Fruit fly (Drosophila melanogaster): ENCODE results near the gene CG10864.
A peak's percentile ranks its signal among the peaks of the same experiment; 100 is the strongest.

The CG10864 gene

DNA sequence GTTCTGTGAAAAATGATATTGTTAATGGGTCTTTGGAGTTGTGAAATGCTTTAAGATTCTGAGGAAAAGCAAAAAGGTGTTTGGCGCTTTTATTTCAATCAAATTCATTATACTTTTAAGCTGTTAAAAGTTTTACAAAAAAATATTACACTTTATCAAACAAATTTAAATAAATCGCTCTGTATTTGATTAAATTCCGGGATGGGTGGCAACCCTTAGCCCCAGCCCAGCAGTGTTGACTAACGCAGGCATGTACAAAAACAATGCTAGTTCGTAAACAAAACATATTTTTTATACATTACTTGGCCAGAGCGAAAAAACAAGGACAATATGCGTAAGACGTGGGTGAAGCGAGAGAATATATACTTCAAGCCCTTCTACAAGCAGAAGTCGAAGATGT is 6.7 kb downstream of the CG10864 start, which contains the start of gene CG7685 (continued):
- TF ChIP-seq CG9932 (GFP tag; IDR thresholded peaks at IDR 0.05), result peak; percentile 85
- TF ChIP-seq fd3F (GFP tag; optimal IDR thresholded peaks at IDR 0.05), result peak; percentile 65
- TF ChIP-seq prd (optimal IDR thresholded peaks at IDR 0.05), result no peak
- peak; percentile 50; the same call in 2 of the 3 replicates for TF ChIP-seq prd (GFP tag; IDR thresholded peaks at IDR 0.05)
- peak; percentile 70 for TF ChIP-seq CG32532 (GFP tag; IDR thresholded peaks at IDR 0.05)
- TF ChIP-seq CG7786 (GFP tag; optimal IDR thresholded peaks at IDR 0.05), result peak; percentile 53
- peak; percentile 28 for TF ChIP-seq Nf-YB (GFP tag; optimal IDR thresholded peaks at IDR 0.05)
- TF ChIP-seq CG4424 (GFP tag; optimal IDR thresholded peaks at IDR 0.05), result peak; percentile 55
- peak; percentile 3 for TF ChIP-seq CG9437 (GFP tag; optimal IDR thresholded peaks at IDR 0.05)
- TF ChIP-seq ci (GFP tag; IDR thresholded peaks at IDR 0.05), result peak; percentile 65
- TF ChIP-seq repo (GFP tag; optimal IDR thresholded peaks at IDR 0.05), result peak; percentile 63
- peak; percentile 41 for TF ChIP-seq CG10366 (GFP tag; IDR thresholded peaks at IDR 0.05)
- TF ChIP-seq otp (GFP tag; IDR thresholded peaks at IDR 0.05), result no peak
- TF ChIP-seq nmo (GFP tag; optimal IDR thresholded peaks at IDR 0.05), result peak; percentile 45
- peak; percentile 58 for TF ChIP-seq D19A (tag; optimal IDR thresholded peaks at IDR 0.05)
- peak; percentile 81 for TF ChIP-seq CHES-1-like (GFP tag; optimal IDR thresholded peaks at IDR 0.05)
- TF ChIP-seq usp (GFP tag; optimal IDR thresholded peaks at IDR 0.05), result no peak
- TF ChIP-seq lbe (GFP tag; optimal IDR thresholded peaks at IDR 0.05), result peak; percentile 74
- peak; percentile 21; the same call in 1 of the 2 replicates for TF ChIP-seq unc-4 (GFP tag; IDR thresholded peaks at IDR 0.05; ENCODE audit: partially characterized antibody)
- peak; percentile 60; the same call in 1 of the 3 replicates for TF ChIP-seq Dbx (GFP tag; IDR thresholded peaks at IDR 0.05)
- peak; percentile 8; the same call in 1 of the 2 replicates for TF ChIP-seq stc (GFP tag; IDR thresholded peaks at IDR 0.05)
- peak; percentile 76 for TF ChIP-seq PHDP (tag; optimal IDR thresholded peaks at IDR 0.05)
- TF ChIP-seq ash1 (GFP tag; optimal IDR thresholded peaks at IDR 0.05), result peak; percentile 21
- TF ChIP-seq CG16815 (GFP tag; optimal IDR thresholded peaks at IDR 0.05), result no peak
- TF ChIP-seq CG7556 (GFP tag; optimal IDR thresholded peaks at IDR 0.05), result peak; percentile 61
- peak; percentile 62 for TF ChIP-seq CG7839 (tag; optimal IDR thresholded peaks at IDR 0.05)
- peak; percentile 53 for TF ChIP-seq CG9609 (GFP tag; optimal IDR thresholded peaks at IDR 0.05)
- peak; percentile 44 for TF ChIP-seq nerfin-1 (tag; optimal IDR thresholded peaks at IDR 0.05)
- TF ChIP-seq run (tag; optimal IDR thresholded peaks at IDR 0.05), result no peak
- peak; percentile 81 for TF ChIP-seq HmgZ (tag; optimal IDR thresholded peaks at IDR 0.05)
- peak; percentile 23 for TF ChIP-seq CG3407 (GFP tag; optimal IDR thresholded peaks at IDR 0.05)
- peak; percentile 36 for TF ChIP-seq bcd (GFP tag; optimal IDR thresholded peaks at IDR 0.05)
- peak; percentile 66 for TF ChIP-seq mirr (GFP tag; optimal IDR thresholded peaks at IDR 0.05)
- peak; percentile 17 for TF ChIP-seq CG2202 (tag; optimal IDR thresholded peaks at IDR 0.05)
- TF ChIP-seq CG8944 (GFP tag; optimal IDR thresholded peaks at IDR 0.05), result peak; percentile 28
- TF ChIP-seq CG31441 (GFP tag; IDR thresholded peaks at IDR 0.05), result peak; percentile 64
- no peak for TF ChIP-seq CG16779 (GFP tag; IDR thresholded peaks at IDR 0.05)
- peak; percentile 49; the same call in 1 of the 2 replicates for TF ChIP-seq CG6689 (GFP tag; IDR thresholded peaks at IDR 0.05)
- no peak for TF ChIP-seq CG4404 (GFP tag; IDR thresholded peaks at IDR 0.05)
- peak; percentile 27 for TF ChIP-seq CG4707 (GFP tag; optimal IDR thresholded peaks at IDR 0.05)
- peak; percentile 4 for TF ChIP-seq Atf3 (GFP tag; optimal IDR thresholded peaks at IDR 0.05)
- peak; percentile 55 for TF ChIP-seq CG15696 (tag; optimal IDR thresholded peaks at IDR 0.05)
- TF ChIP-seq tap (tag; optimal IDR thresholded peaks at IDR 0.05), result peak; percentile 36
- TF ChIP-seq Xrp1 (GFP tag; IDR thresholded peaks at IDR 0.05), result peak; percentile 71
- no peak for TF ChIP-seq CG7357 (GFP tag; IDR thresholded peaks at IDR 0.05)
- TF ChIP-seq eve (GFP tag; optimal IDR thresholded peaks at IDR 0.05), result no peak
- peak; percentile 65 for TF ChIP-seq sug (tag; optimal IDR thresholded peaks at IDR 0.05)
- peak; percentile 30 for TF ChIP-seq CG1602 (GFP tag; optimal IDR thresholded peaks at IDR 0.05)
- peak; percentile 74 for TF ChIP-seq caup (GFP tag; optimal IDR thresholded peaks at IDR 0.05; ENCODE audit: severe bottlenecking)
- peak; percentile 76 for TF ChIP-seq CG18599 (GFP tag; optimal IDR thresholded peaks at IDR 0.05)
- TF ChIP-seq CG18262 (tag; optimal IDR thresholded peaks at IDR 0.05), result peak; percentile 48

Measured in whole organism, embryonic.